Fruit fly (Drosophila melanogaster) whole organism, embryonic: Measurements from ENCODE around the gene CG31278.

Source experiments
- lov ChIP-seq, 2 experiments: fragments of 200-800 bp in 1 of 2; fragments of >200 bp in 1 of 2; sonication (Bioruptor generic) in 1 of 2; IDR thresholded peaks in 1 of 2; optimal IDR thresholded peaks in 1 of 2; 2 replicates in 1 of 2; 3 replicates in 1 of 2; pipeline versions ENCODE4 v1.3.6 to Lab custom; 2017 to 2022; ENCODE audit warnings: missing biosample characterization in 1 of 2, missing genetic modification characterization in 1 of 2
- nom ChIP-seq: fragments of 200-800 bp; sonication (Bioruptor generic); optimal IDR thresholded peaks from 2 replicates; lab custom pipeline; 2017; ENCODE audit warnings: missing biosample characterization, missing genetic modification characterization, mild to moderate bottlenecking, moderate library complexity, missing genetic modification reagents

DNA sequence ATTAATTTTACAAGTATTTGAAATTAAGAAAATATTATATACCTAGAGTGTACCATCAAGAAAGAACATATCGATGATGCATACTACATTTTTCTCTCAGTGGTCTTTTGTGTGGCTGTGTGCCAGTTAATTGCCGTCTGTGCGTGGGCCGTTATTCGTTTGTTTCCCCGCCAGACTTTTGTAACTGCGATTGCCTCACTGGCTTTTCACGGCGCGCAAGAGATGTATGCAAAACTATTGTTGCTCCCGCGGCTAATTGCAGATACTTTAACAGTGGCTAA lies 26.5 kb downstream of the CG31278 start:
- TF ChIP-seq lov (optimal IDR thresholded peaks at IDR 0.05; lab: Kevin White, UChicago) (no peak), lov (GFP tag; IDR thresholded peaks at IDR 0.05; lab: Robert Waterston, UW) (peak; percentile 79), nom (GFP tag; lab: Kevin White, UChicago) (no peak)
